Fruit fly (Drosophila melanogaster) whole organism, embryonic: ENCODE measurements around the gene kraken.

ENCODE experiments used
- Asciz ChIP-seq: fragments of 200-800 bp; sonication (Bioruptor generic); optimal IDR thresholded peaks from 2 replicates; lab custom pipeline; 2017; ENCODE audit warnings: missing biosample characterization, mild to moderate bottlenecking, missing genetic modification characterization, missing genetic modification reagents
- CG10366 ChIP-seq: fragments of 200-800 bp; sonication (Bioruptor generic); IDR thresholded peaks from 2 replicates; pipeline ENCODE4 v1.3.6; 2022; ENCODE audit warnings: missing biosample characterization, missing genetic modification characterization
- CG11093 ChIP-seq: fragments of 200-800 bp; sonication (Bioruptor generic); IDR thresholded peaks from 3 replicates; pipeline ENCODE4 v1.3.6; 2022; ENCODE audit warnings: missing biosample characterization, missing genetic modification characterization
- CG12299 ChIP-seq: fragments of 200-800 bp; sonication (Bioruptor generic); optimal IDR thresholded peaks from 2 replicates; lab custom pipeline; 2018; ENCODE audit warnings: missing biosample characterization, mild to moderate bottlenecking, missing genetic modification characterization
- CG12391 ChIP-seq: fragments of 200-800 bp; sonication (Bioruptor generic); optimal IDR thresholded peaks from 3 replicates; lab custom pipeline; 2018; ENCODE audit warnings: missing biosample characterization, mild to moderate bottlenecking, missing genetic modification characterization, moderate library complexity
- CG12744 ChIP-seq: fragments of 200-800 bp; sonication (Bioruptor generic); optimal IDR thresholded peaks from 2 replicates; lab custom pipeline; 2016; ENCODE audit warnings: missing biosample characterization, missing genetic modification characterization
- CG1603 ChIP-seq: fragments of 200-800 bp; sonication (Bioruptor generic); optimal IDR thresholded peaks from 2 replicates; lab custom pipeline; 2019; ENCODE audit warnings: missing biosample characterization, mild to moderate bottlenecking, missing genetic modification characterization, moderate library complexity
- CG17912 ChIP-seq: fragments of 200-800 bp; sonication (Bioruptor generic); optimal IDR thresholded peaks from 2 replicates; lab custom pipeline; 2018; ENCODE audit warnings: missing biosample characterization, mild to moderate bottlenecking, missing genetic modification characterization
- CG2712 ChIP-seq: fragments of 200-800 bp; optimal IDR thresholded peaks from 3 replicates; lab custom pipeline; 2019; ENCODE audit warnings: missing biosample characterization, mild to moderate bottlenecking, missing genetic modification characterization, moderate library complexity
- CG2875 ChIP-seq: fragments of 200-800 bp; sonication (Bioruptor generic); optimal IDR thresholded peaks from 2 replicates; lab custom pipeline; 2017; ENCODE audit warnings: missing biosample characterization, mild to moderate bottlenecking, missing genetic modification characterization, missing genetic modification reagents
- CG2889 ChIP-seq: fragments of 200-800 bp; sonication (Bioruptor generic); IDR thresholded peaks from 3 replicates; pipeline ENCODE4 v1.3.6; 2022; ENCODE audit warnings: missing biosample characterization, missing genetic modification characterization
- CG33213 ChIP-seq: fragments of 200-800 bp; sonication (Bioruptor generic); optimal IDR thresholded peaks from 3 replicates; lab custom pipeline; 2016; ENCODE audit warnings: missing biosample characterization, missing genetic modification characterization
- CG33557 ChIP-seq: fragments of 200-800 bp; sonication (Bioruptor generic); optimal IDR thresholded peaks from 2 replicates; lab custom pipeline; 2019; ENCODE audit warnings: missing biosample characterization, mild to moderate bottlenecking, missing genetic modification characterization, moderate library complexity
- CG34376 ChIP-seq: fragments of 200-800 bp; sonication (Bioruptor generic); optimal IDR thresholded peaks from 2 replicates; lab custom pipeline; 2018; ENCODE audit warnings: missing biosample characterization, mild to moderate bottlenecking, missing genetic modification characterization
- CG34422 ChIP-seq: fragments of 200-800 bp; sonication (Bioruptor generic); IDR thresholded peaks from 3 replicates; pipeline ENCODE4 v1.3.6; 2022; ENCODE audit warnings: missing biosample characterization, missing genetic modification characterization
- CG7963 ChIP-seq: fragments of 200-800 bp; sonication (Bioruptor generic); IDR thresholded peaks from 3 replicates; pipeline ENCODE4 v1.3.6; 2022; ENCODE audit warnings: missing biosample characterization, missing genetic modification characterization; ENCODE audit not compliant: partially characterized antibody
- CG9817 ChIP-seq: fragments of 200-800 bp; sonication (Bioruptor generic); optimal IDR thresholded peaks from 2 replicates; lab custom pipeline; 2018; ENCODE audit warnings: missing biosample characterization, mild to moderate bottlenecking, missing genetic modification characterization, moderate library complexity
- CHES-1-like ChIP-seq: fragments of 200-800 bp; sonication (Bioruptor generic); optimal IDR thresholded peaks from 2 replicates; lab custom pipeline; 2016; ENCODE audit warnings: missing biosample characterization, missing genetic modification characterization
- Chrac-16 ChIP-seq: fragments of 200-800 bp; sonication (Bioruptor generic); optimal IDR thresholded peaks from 3 replicates; lab custom pipeline; 2016; ENCODE audit warnings: missing biosample characterization, missing genetic modification characterization
- Dfd ChIP-seq, 2 experiments: fragments of >200 bp; optimal IDR thresholded peaks; 2 replicates each; lab custom pipeline; 2017; ENCODE audit warnings: missing biosample characterization in 2 of 2, missing genetic modification characterization in 2 of 2
- E2f1 ChIP-seq: fragments of 200-800 bp; sonication (Bioruptor generic); IDR thresholded peaks from 2 replicates; pipeline ENCODE4 v1.3.6; 2022; ENCODE audit warnings: missing biosample characterization, missing genetic modification characterization
- Fer3 ChIP-seq: fragments of 200-800 bp; sonication (Bioruptor generic); optimal IDR thresholded peaks from 2 replicates; lab custom pipeline; 2018; ENCODE audit warnings: missing biosample characterization, mild to moderate bottlenecking, missing genetic modification characterization, moderate library complexity
- HmgD ChIP-seq: fragments of 200-800 bp; sonication (Bioruptor generic); optimal IDR thresholded peaks from 3 replicates; lab custom pipeline; 2016; ENCODE audit warnings: missing biosample characterization, missing genetic modification characterization
- NfI ChIP-seq: fragments of 200-800 bp; sonication (Bioruptor generic); optimal IDR thresholded peaks from 3 replicates; lab custom pipeline; 2018; ENCODE audit warnings: missing biosample characterization, mild to moderate bottlenecking, missing genetic modification characterization, moderate library complexity
- Pdp1 ChIP-seq, 2 experiments: fragments of 200-800 bp; sonication (Bioruptor generic); optimal IDR thresholded peaks; 3 replicates each; lab custom pipeline; 2016; ENCODE audit warnings: missing biosample characterization in 2 of 2, missing genetic modification characterization in 2 of 2, mild to moderate bottlenecking in 1 of 2, moderate library complexity in 1 of 2
- Poxn ChIP-seq: fragments of 200-800 bp; sonication (Bioruptor generic); IDR thresholded peaks from 2 replicates; pipeline ENCODE4 v1.3.6; 2022; ENCODE audit warnings: missing biosample characterization, missing genetic modification characterization
- Rfx ChIP-seq: fragments of 200-800 bp; sonication (Bioruptor generic); IDR thresholded peaks from 2 replicates; pipeline ENCODE4 v1.3.6; 2022; ENCODE audit warnings: missing biosample characterization, missing genetic modification characterization
- Sox100B ChIP-seq: fragments of 200-800 bp; sonication (Bioruptor generic); optimal IDR thresholded peaks from 3 replicates; lab custom pipeline; 2018; ENCODE audit warnings: missing biosample characterization, mild to moderate bottlenecking, missing genetic modification characterization
- TFAM ChIP-seq: fragments of 200-800 bp; sonication (Bioruptor generic); optimal IDR thresholded peaks from 2 replicates; lab custom pipeline; 2017; ENCODE audit warnings: missing biosample characterization, missing genetic modification characterization, inconsistent platforms
- Trl ChIP-seq, 3 experiments: fragments of >200 bp in 2 of 3; fragments of 200-800 bp in 1 of 3; sonication (Bioruptor generic) in 1 of 3; optimal IDR thresholded peaks; 2 replicates in 1 of 3; 3 replicates in 2 of 3; lab custom pipeline; 2016 to 2017; ENCODE audit warnings: missing biosample characterization in 1 of 3, missing genetic modification characterization in 1 of 3
- Xbp1 ChIP-seq: fragments of 200-800 bp; sonication (Bioruptor generic); optimal IDR thresholded peaks from 3 replicates; lab custom pipeline; 2016; ENCODE audit warnings: missing biosample characterization, mild to moderate bottlenecking, missing genetic modification characterization
- btn ChIP-seq: fragments of 200-800 bp; sonication (Bioruptor generic); optimal IDR thresholded peaks from 2 replicates; lab custom pipeline; 2016; ENCODE audit warnings: missing biosample characterization, missing genetic modification characterization
- ci ChIP-seq: fragments of 200-800 bp; sonication (Bioruptor generic); IDR thresholded peaks from 3 replicates; pipeline ENCODE4 v1.3.6; 2022; ENCODE audit warnings: missing biosample characterization, missing genetic modification characterization
- croc ChIP-seq: fragments of 200-800 bp; sonication (Bioruptor generic); conservative IDR thresholded peaks from 3 replicates; pipeline ENCODE4 v1.3.6; 2022; ENCODE audit warnings: missing biosample characterization, missing genetic modification characterization
- dmrt11E ChIP-seq: fragments of 200-800 bp; sonication (Bioruptor generic); optimal IDR thresholded peaks from 3 replicates; lab custom pipeline; 2018; ENCODE audit warnings: missing biosample characterization, mild to moderate bottlenecking, missing genetic modification characterization, moderate library complexity
- ewg ChIP-seq: fragments of 200-800 bp; sonication (Bioruptor generic); optimal IDR thresholded peaks from 3 replicates; lab custom pipeline; 2017; ENCODE audit warnings: mild to moderate bottlenecking, missing biosample characterization, missing genetic modification reagents, missing genetic modification characterization
- fd96Cb ChIP-seq: fragments of 200-800 bp; sonication (Bioruptor generic); optimal IDR thresholded peaks from 2 replicates; lab custom pipeline; 2018; ENCODE audit warnings: missing biosample characterization, mild to moderate bottlenecking, missing genetic modification characterization, moderate library complexity
- hb ChIP-seq: fragments of 200-800 bp; sonication (Bioruptor generic); IDR thresholded peaks from 3 replicates; pipeline ENCODE4 v1.3.6; 2022; ENCODE audit warnings: missing biosample characterization, missing genetic modification characterization; ENCODE audit not compliant: partially characterized antibody
- inv ChIP-seq: fragments of 200-800 bp; sonication (Bioruptor generic); IDR thresholded peaks from 2 replicates; pipeline ENCODE4 v1.3.6; 2022; ENCODE audit warnings: missing biosample characterization, missing genetic modification characterization; ENCODE audit not compliant: partially characterized antibody
- lab ChIP-seq: fragments of 200-800 bp; sonication (Bioruptor generic); optimal IDR thresholded peaks from 3 replicates; lab custom pipeline; 2017; ENCODE audit warnings: missing biosample characterization, missing genetic modification characterization, mild to moderate bottlenecking, moderate library complexity, missing genetic modification reagents
- pb ChIP-seq: fragments of 200-800 bp; sonication (Bioruptor generic); optimal IDR thresholded peaks from 3 replicates; lab custom pipeline; 2016; ENCODE audit warnings: missing biosample characterization, missing genetic modification characterization
- pho ChIP-seq: fragments of 200-800 bp; sonication (Bioruptor generic); optimal IDR thresholded peaks from 2 replicates; lab custom pipeline; 2016; ENCODE audit warnings: missing biosample characterization, missing genetic modification characterization
- phol ChIP-seq: fragments of 200-800 bp; sonication (Bioruptor generic); optimal IDR thresholded peaks from 3 replicates; lab custom pipeline; 2018; ENCODE audit warnings: missing biosample characterization, mild to moderate bottlenecking, missing genetic modification characterization, moderate library complexity
- ranshi ChIP-seq: fragments of 200-800 bp; sonication (Bioruptor generic); IDR thresholded peaks from 2 replicates; pipeline ENCODE4 v1.3.6; 2022; ENCODE audit warnings: missing biosample characterization, missing genetic modification characterization
- sens ChIP-seq: fragments of 200-800 bp; sonication (Bioruptor generic); peaks from one replicate; lab custom pipeline; 2016; ENCODE audit warnings: missing biosample characterization, missing genetic modification characterization
- slbo ChIP-seq: fragments of 200-800 bp; sonication (Bioruptor generic); IDR thresholded peaks from 2 replicates; pipeline ENCODE4 v1.3.6; 2022; ENCODE audit warnings: missing biosample characterization, missing genetic modification characterization
- tap ChIP-seq: fragments of 200-800 bp; optimal IDR thresholded peaks from 3 replicates; lab custom pipeline; 2019; ENCODE audit warnings: missing biosample characterization, mild to moderate bottlenecking, missing genetic modification characterization, moderate library complexity
- trem ChIP-seq: fragments of 200-800 bp; optimal IDR thresholded peaks from 3 replicates; lab custom pipeline; 2019; ENCODE audit warnings: missing biosample characterization, mild to moderate bottlenecking, missing genetic modification characterization, moderate library complexity
- wek ChIP-seq: fragments of 200-800 bp; sonication (Bioruptor generic); optimal IDR thresholded peaks from 3 replicates; lab custom pipeline; 2018; ENCODE audit warnings: missing biosample characterization, mild to moderate bottlenecking, missing genetic modification characterization, moderate library complexity

kraken gene

dm6 chr2L:857897-858517, 5.4 kb downstream of the kraken start (continued):
- peak; percentile 56 to 57 for TF ChIP-seq Pdp1 (GFP tag; optimal IDR thresholded peaks at IDR 0.05; lab: Kevin White, UChicago)
- TF ChIP-seq Poxn (GFP tag; lab: Robert Waterston, UW): no peak
- peak; percentile 72 for TF ChIP-seq Xbp1 (GFP tag; lab: Kevin White, UChicago)
- peak; percentile 65 for TF ChIP-seq lab (GFP tag; lab: Kevin White, UChicago)
- TF ChIP-seq Trl (optimal IDR thresholded peaks at IDR 0.05; lab: Kevin White, UChicago): no peak
- peak; percentile 33 for TF ChIP-seq Trl (GFP tag; optimal IDR thresholded peaks at IDR 0.05; lab: Kevin White, UChicago)
- TF ChIP-seq HmgD (GFP tag; lab: Kevin White, UChicago): no peak
- peak; percentile 21 for TF ChIP-seq pho (GFP tag; lab: Kevin White, UChicago)
- peak; percentile 45 for TF ChIP-seq Asciz
- TF ChIP-seq slbo (GFP tag; lab: Robert Waterston, UW): peak; percentile 70
- TF ChIP-seq CG2889 (GFP tag; lab: Robert Waterston, UW): 0 out of 3 replicates have a peak, but pooled peaks have one; percentile 30
- TF ChIP-seq ranshi (GFP tag; lab: Robert Waterston, UW): peak; percentile 38; the same call in 1 of the 2 replicates
- peak; percentile 89 for TF ChIP-seq sens (GFP tag; lab: Kevin White, UChicago)
- TF ChIP-seq CG33557 (GFP tag; lab: Kevin White, UChicago): peak; percentile 4
- peak; percentile 50 for TF ChIP-seq CG9817 (tag; lab: Kevin White, UChicago)
- no peak for TF ChIP-seq Dfd (GFP tag; optimal IDR thresholded peaks at IDR 0.05; lab: Kevin White, UChicago)
- peak; percentile 48 for TF ChIP-seq tap
- TF ChIP-seq pb (GFP tag; lab: Kevin White, UChicago): no peak
- peak; percentile 31 for TF ChIP-seq Chrac-16 (GFP tag; lab: Kevin White, UChicago)
- TF ChIP-seq ewg: peak; percentile 51
- peak; percentile 60 for TF ChIP-seq fd96Cb (tag; lab: Kevin White, UChicago)
- no peak for TF ChIP-seq wek (GFP tag; lab: Kevin White, UChicago)
- peak; percentile 53 for TF ChIP-seq CHES-1-like
- TF ChIP-seq phol (tag; lab: Kevin White, UChicago): peak; percentile 36
- TF ChIP-seq CG12744 (GFP tag; lab: Kevin White, UChicago): no peak
- TF ChIP-seq croc (GFP tag; lab: Robert Waterston, UW): peak; percentile 25; the same call in 1 of the 3 replicates
- TF ChIP-seq Sox100B (GFP tag; lab: Kevin White, UChicago): peak; percentile 12
- TF ChIP-seq CG7963 (GFP tag; lab: Robert Waterston, UW): no peak
- TF ChIP-seq hb (GFP tag; lab: Robert Waterston, UW): no peak
- TF ChIP-seq ci: peak; percentile 93
- peak; percentile 25 for TF ChIP-seq CG2875 (GFP tag; lab: Kevin White, UChicago)
- peak; percentile 64 for TF ChIP-seq CG10366
- no peak for TF ChIP-seq TFAM (GFP tag; lab: Kevin White, UChicago)
- peak; percentile 50; the same call in 2 of the 3 replicates for TF ChIP-seq CG11093 (GFP tag; lab: Robert Waterston, UW)
- no peak for TF ChIP-seq CG12299 (tag; lab: Kevin White, UChicago)
- TF ChIP-seq NfI (GFP tag; lab: Kevin White, UChicago): peak; percentile 42
- TF ChIP-seq E2f1 (GFP tag; lab: Robert Waterston, UW): peak; percentile 64
- peak; percentile 7 for TF ChIP-seq CG34376 (GFP tag; lab: Kevin White, UChicago)
- TF ChIP-seq trem (tag; lab: Kevin White, UChicago): no peak
- peak; percentile 4 for TF ChIP-seq btn (GFP tag; lab: Kevin White, UChicago)
- peak; percentile 74 for TF ChIP-seq CG12391 (tag; lab: Kevin White, UChicago)
- peak; percentile 25 for TF ChIP-seq dmrt11E (tag; lab: Kevin White, UChicago)
- TF ChIP-seq Rfx: peak; percentile 51
- TF ChIP-seq inv (GFP tag; lab: Robert Waterston, UW): no peak
- TF ChIP-seq CG34422 (GFP tag; lab: Robert Waterston, UW): peak; percentile 16; the same call in 1 of the 3 replicates
- TF ChIP-seq CG33213 (GFP tag; lab: Kevin White, UChicago): peak; percentile 4
- peak; percentile 62 for TF ChIP-seq CG2712 (tag; lab: Kevin White, UChicago)
- TF ChIP-seq CG1603 (tag; lab: Kevin White, UChicago): peak; percentile 82
- TF ChIP-seq Fer3 (tag; lab: Kevin White, UChicago): peak; percentile 27
- TF ChIP-seq CG17912 (GFP tag; lab: Kevin White, UChicago): no peak
